Fruit fly (Drosophila melanogaster): ENCODE measurements around the gene Syp.

Gene Syp

DNA sequence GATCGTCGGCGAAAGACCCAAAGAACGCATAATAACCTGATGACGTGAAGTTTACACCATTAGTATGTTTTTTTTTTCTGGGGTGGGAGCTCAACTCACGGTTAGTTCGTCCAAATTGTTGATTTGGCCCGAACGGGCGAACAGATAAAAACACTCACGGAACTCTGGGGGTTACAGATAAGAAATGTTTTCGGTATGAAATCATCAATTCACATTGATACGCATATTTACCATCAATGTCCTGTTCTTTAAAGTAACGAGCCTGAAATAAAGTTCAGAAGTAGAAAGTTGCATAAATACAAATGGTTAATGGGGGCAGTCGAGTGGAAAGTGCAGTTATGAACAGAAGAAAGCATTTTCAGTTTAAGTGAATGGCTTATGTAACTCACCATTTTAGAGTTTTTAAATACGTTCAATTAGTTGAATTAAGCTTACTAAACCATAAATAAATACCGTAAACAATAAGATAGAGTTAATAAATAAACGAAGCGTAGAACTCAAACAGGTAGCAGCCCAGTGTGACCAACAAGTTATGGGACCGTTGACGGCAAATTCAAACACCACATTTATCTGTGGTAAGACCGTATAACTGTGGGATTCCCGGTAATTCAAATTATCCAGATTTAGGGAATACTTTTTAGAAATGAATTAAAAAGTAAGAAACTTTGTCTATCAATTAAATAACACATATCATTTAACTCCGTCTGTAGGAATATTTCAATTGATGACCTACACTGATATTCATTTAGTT lies 67.3 kb downstream of the Syp start, which contains the start of gene CG17272:
CG17272 (minus strand) TSS at position 536 of the 751 bp plus-strand sequence.
- TF ChIP-seq Sin3A (optimal IDR thresholded peaks at IDR 0.05) (no peak), psq (optimal IDR thresholded peaks at IDR 0.05) (no peak), ttk (optimal IDR thresholded peaks at IDR 0.05) (no peak), Myc (optimal IDR thresholded peaks at IDR 0.05) (no peak), h (optimal IDR thresholded peaks at IDR 0.05) (no peak), insv (optimal IDR thresholded peaks at IDR 0.05) (no peak)

- TF ChIP-seq Sin3A (optimal IDR thresholded peaks at IDR 0.05) (no peak), ttk (optimal IDR thresholded peaks at IDR 0.05) (no peak), insv (optimal IDR thresholded peaks at IDR 0.05) (no peak), psq (optimal IDR thresholded peaks at IDR 0.05) (no peak), Myc (optimal IDR thresholded peaks at IDR 0.05) (no peak), h (optimal IDR thresholded peaks at IDR 0.05) (no peak)
Measured at dm6 chr3R:20826929-20827328, 70.4 kb downstream of the Syp start.

dm6 chr3R:20828520-20829415 lies 72.2 kb downstream of the Syp start:
- no peak for TF ChIP-seq h (optimal IDR thresholded peaks at IDR 0.05)
- TF ChIP-seq psq (optimal IDR thresholded peaks at IDR 0.05) = no peak
- TF ChIP-seq insv (optimal IDR thresholded peaks at IDR 0.05) = no peak
- TF ChIP-seq ttk (optimal IDR thresholded peaks at IDR 0.05) = no peak
- no peak for TF ChIP-seq Myc (optimal IDR thresholded peaks at IDR 0.05)
- no peak for TF ChIP-seq Sin3A (optimal IDR thresholded peaks at IDR 0.05)

- no peak for TF ChIP-seq insv (optimal IDR thresholded peaks at IDR 0.05)
- TF ChIP-seq Sin3A (optimal IDR thresholded peaks at IDR 0.05) = no peak
- TF ChIP-seq Myc (optimal IDR thresholded peaks at IDR 0.05) = no peak
- no peak for TF ChIP-seq psq (optimal IDR thresholded peaks at IDR 0.05)
- no peak for TF ChIP-seq ttk (optimal IDR thresholded peaks at IDR 0.05)
- no peak for TF ChIP-seq h (optimal IDR thresholded peaks at IDR 0.05)
Measured at dm6 chr3R:20829416-20830131, 73.0 kb downstream of the Syp start.

dm6 chr3R:20830153-20830695 lies 73.7 kb downstream of the Syp start, which contains the start of gene Adss:
Adss (minus strand) TSS chr3R:20830580.
- TF ChIP-seq ttk (optimal IDR thresholded peaks at IDR 0.05) (no peak), h (optimal IDR thresholded peaks at IDR 0.05) (no peak), Sin3A (optimal IDR thresholded peaks at IDR 0.05) (no peak), psq (optimal IDR thresholded peaks at IDR 0.05) (no peak), insv (optimal IDR thresholded peaks at IDR 0.05) (no peak)

dm6 chr3R:20830963-20831362 lies 74.4 kb downstream of the Syp start, which contains the start of gene CG31223:
CG31223 (plus strand) TSS chr3R:20831127.
- TF ChIP-seq insv (optimal IDR thresholded peaks at IDR 0.05) (no peak), h (optimal IDR thresholded peaks at IDR 0.05) (no peak), ttk (optimal IDR thresholded peaks at IDR 0.05) (no peak), Sin3A (optimal IDR thresholded peaks at IDR 0.05) (no peak), Myc (optimal IDR thresholded peaks at IDR 0.05) (no peak), psq (optimal IDR thresholded peaks at IDR 0.05) (no peak)

dm6 chr3R:20832689-20833524 lies 76.4 kb downstream of the Syp start, which contains the start of gene Synd:
Synd (plus strand) TSS chr3R:20832799.
- TF ChIP-seq psq (optimal IDR thresholded peaks at IDR 0.05) (no peak), ttk (optimal IDR thresholded peaks at IDR 0.05) (no peak), insv (optimal IDR thresholded peaks at IDR 0.05) (no peak), h (optimal IDR thresholded peaks at IDR 0.05) (no peak), Myc (optimal IDR thresholded peaks at IDR 0.05) (no peak), Sin3A (optimal IDR thresholded peaks at IDR 0.05) (no peak)

- no peak for TF ChIP-seq h (optimal IDR thresholded peaks at IDR 0.05)
- TF ChIP-seq Myc (optimal IDR thresholded peaks at IDR 0.05) = no peak
- TF ChIP-seq psq (optimal IDR thresholded peaks at IDR 0.05) = no peak
- TF ChIP-seq Sin3A (optimal IDR thresholded peaks at IDR 0.05) = no peak
- TF ChIP-seq insv (optimal IDR thresholded peaks at IDR 0.05) = no peak
- no peak for TF ChIP-seq ttk (optimal IDR thresholded peaks at IDR 0.05)
Measured at dm6 chr3R:20833664-20834063, 77.1 kb downstream of the Syp start.

- TF ChIP-seq ttk (optimal IDR thresholded peaks at IDR 0.05) = no peak
- TF ChIP-seq insv (optimal IDR thresholded peaks at IDR 0.05) = no peak
- no peak for TF ChIP-seq Myc (optimal IDR thresholded peaks at IDR 0.05)
- no peak for TF ChIP-seq Sin3A (optimal IDR thresholded peaks at IDR 0.05)
- TF ChIP-seq h (optimal IDR thresholded peaks at IDR 0.05) = no peak
- no peak for TF ChIP-seq psq (optimal IDR thresholded peaks at IDR 0.05)
Measured at dm6 chr3R:20834770-20835183, 78.2 kb downstream of the Syp start.

- TF ChIP-seq Myc (optimal IDR thresholded peaks at IDR 0.05) (no peak), ttk (optimal IDR thresholded peaks at IDR 0.05) (no peak), Sin3A (optimal IDR thresholded peaks at IDR 0.05) (no peak), h (optimal IDR thresholded peaks at IDR 0.05) (no peak)
Measured at dm6 chr3R:20835531-20835930, 79.0 kb downstream of the Syp start.
